Fruit fly (Drosophila melanogaster): ENCODE measurements around the gene Snmp1.

Snmp1 gene

DNA sequence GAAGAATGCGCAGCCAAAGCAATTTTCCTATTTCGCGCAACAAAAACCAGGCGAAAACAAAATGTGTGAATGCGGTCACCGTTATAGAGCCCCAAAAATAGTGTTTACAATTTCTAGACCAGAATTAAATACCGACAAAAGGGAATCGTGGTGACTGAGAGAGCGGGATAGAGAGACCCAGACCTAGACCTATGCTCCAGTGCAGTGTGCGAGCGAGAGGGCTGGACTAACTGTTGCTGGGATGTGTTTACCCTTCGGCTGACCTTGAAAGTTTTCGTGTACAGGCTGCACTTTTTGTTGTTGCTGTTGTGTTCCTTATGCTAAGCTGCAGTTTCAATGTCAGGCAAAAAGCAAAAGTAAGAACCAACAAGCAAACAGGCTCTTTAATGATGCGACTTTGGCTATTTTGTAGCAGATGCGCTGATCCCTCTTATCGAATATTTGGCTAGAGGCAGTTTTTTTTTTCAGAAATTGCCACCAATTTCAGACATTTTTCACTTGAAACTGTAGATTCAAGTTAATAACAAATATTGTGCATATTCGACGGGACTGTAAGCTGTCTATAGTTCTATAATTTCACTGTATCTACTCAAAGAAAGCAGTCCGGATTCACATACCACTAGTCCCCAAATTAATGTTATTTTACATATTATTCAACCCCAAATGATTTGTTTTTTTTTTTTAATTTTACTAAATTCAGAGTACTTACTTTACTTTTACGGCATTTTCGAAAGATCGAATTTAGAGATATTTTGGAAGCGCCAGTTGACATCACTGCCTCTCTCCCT is 18.8 kb upstream of the Snmp1 start:
- no peak for TF ChIP-seq Hnf4 (GFP tag; optimal IDR thresholded peaks at IDR 0.05)
- TF ChIP-seq woc (GFP tag; optimal IDR thresholded peaks at IDR 0.05), result peak; percentile 89
- peak; percentile 32 for TF ChIP-seq sv (GFP tag; optimal IDR thresholded peaks at IDR 0.05)
- no peak for TF ChIP-seq Vsx2 (GFP tag; optimal IDR thresholded peaks at IDR 0.05; ENCODE audit: partially characterized antibody)
- no peak for TF ChIP-seq GATAd (GFP tag; optimal IDR thresholded peaks at IDR 0.05)
- no peak for TF ChIP-seq Hr83 (GFP tag; optimal IDR thresholded peaks at IDR 0.05; ENCODE audit: poor library complexity, severe bottlenecking)
- TF ChIP-seq h (GFP tag; optimal IDR thresholded peaks at IDR 0.05), result peak; percentile 64
- TF ChIP-seq CG9705 (GFP tag; optimal IDR thresholded peaks at IDR 0.05), result peak; percentile 18
- no peak for TF ChIP-seq CG32264 (GFP tag; optimal IDR thresholded peaks at IDR 0.05)
- no peak for TF ChIP-seq brk (GFP tag; optimal IDR thresholded peaks at IDR 0.05)
- peak in 1 of 2 experiments; percentile 50 for TF ChIP-seq foxo (GFP tag; optimal IDR thresholded peaks at IDR 0.05)
- peak; percentile 55 for TF ChIP-seq fru (GFP tag; optimal IDR thresholded peaks at IDR 0.05)
- TF ChIP-seq Hr78 (GFP tag; optimal IDR thresholded peaks at IDR 0.05), result no peak
- TF ChIP-seq CrebA (GFP tag; optimal IDR thresholded peaks at IDR 0.05; ENCODE audit: borderline replicate concordance), result no peak
- TF ChIP-seq HLH106 (tag; optimal IDR thresholded peaks at IDR 0.05), result peak; percentile 24
- TF ChIP-seq Myc (optimal IDR thresholded peaks at IDR 0.05), result peak; percentile 97
- TF ChIP-seq ey (GFP tag; optimal IDR thresholded peaks at IDR 0.05), result peak; percentile 59
- no peak for TF ChIP-seq Dif (GFP tag; optimal IDR thresholded peaks at IDR 0.05; ENCODE audit: partially characterized antibody)
- no peak for TF ChIP-seq dl (GFP tag; optimal IDR thresholded peaks at IDR 0.05; ENCODE audit: insufficient read depth in 1 of 2, partially characterized antibody in 2 of 2)
- TF ChIP-seq Abd-B (GFP tag; optimal IDR thresholded peaks at IDR 0.05), result no peak
- peak; percentile 31 for TF ChIP-seq rgr (GFP tag; optimal IDR thresholded peaks at IDR 0.05)
- TF ChIP-seq OdsH (GFP tag; optimal IDR thresholded peaks at IDR 0.05), result peak; percentile 36
- no peak for TF ChIP-seq Dfd (GFP tag; optimal IDR thresholded peaks at IDR 0.05)
- TF ChIP-seq lola (GFP tag; optimal IDR thresholded peaks at IDR 0.05), result no peak
- TF ChIP-seq Sp1 (GFP tag; optimal IDR thresholded peaks at IDR 0.05), result peak; percentile 43
- TF ChIP-seq psq (GFP tag; optimal IDR thresholded peaks at IDR 0.05), result peak; percentile 64
- TF ChIP-seq tai (GFP tag; optimal IDR thresholded peaks at IDR 0.05), result no peak
- TF ChIP-seq N (GFP tag; optimal IDR thresholded peaks at IDR 0.05), result no peak
- TF ChIP-seq usp (GFP tag; optimal IDR thresholded peaks at IDR 0.05), result no peak
- TF ChIP-seq jim (GFP tag; optimal IDR thresholded peaks at IDR 0.05), result no peak
- TF ChIP-seq pan (optimal IDR thresholded peaks at IDR 0.05), result no peak
- peak; percentile 8 for TF ChIP-seq dmrt93B (GFP tag; optimal IDR thresholded peaks at IDR 0.05)
- TF ChIP-seq br (GFP tag; optimal IDR thresholded peaks at IDR 0.05), result peak; percentile 39
- TF ChIP-seq dsf (GFP tag; optimal IDR thresholded peaks at IDR 0.05; ENCODE audit: borderline replicate concordance), result no peak
- TF ChIP-seq sage (GFP tag; optimal IDR thresholded peaks at IDR 0.05), result no peak
- TF ChIP-seq Jra (GFP tag; optimal IDR thresholded peaks at IDR 0.05), result no peak
- no peak for TF ChIP-seq Rel (GFP tag; optimal IDR thresholded peaks at IDR 0.05)
- TF ChIP-seq Rel (tag; optimal IDR thresholded peaks at IDR 0.05), result no peak
- TF ChIP-seq Mio (GFP tag; optimal IDR thresholded peaks at IDR 0.05), result no peak

DNA sequence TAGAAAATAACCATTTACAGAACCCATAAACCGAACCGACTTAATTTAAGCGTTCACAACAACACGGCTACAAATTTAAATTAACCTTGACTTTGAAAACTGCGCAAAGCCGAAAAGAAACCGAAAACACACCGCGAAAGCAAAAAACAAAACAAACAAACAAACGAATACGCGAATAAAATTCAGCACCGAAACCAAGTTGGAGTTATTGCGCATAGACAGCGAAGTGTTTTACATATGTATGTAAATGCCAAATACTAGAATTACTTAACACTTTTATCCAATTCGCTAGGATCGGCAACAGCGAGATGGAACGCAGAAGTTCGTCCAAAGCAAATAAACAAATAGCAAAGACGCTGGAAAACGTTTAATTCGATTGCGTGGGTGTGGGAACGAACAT is 17.6 kb upstream of the Snmp1 start:
- TF ChIP-seq CrebA (GFP tag; optimal IDR thresholded peaks at IDR 0.05; ENCODE audit: borderline replicate concordance), result no peak
- no peak for TF ChIP-seq OdsH (GFP tag; optimal IDR thresholded peaks at IDR 0.05)
- no peak for TF ChIP-seq jim (GFP tag; optimal IDR thresholded peaks at IDR 0.05)
- TF ChIP-seq dmrt93B (GFP tag; optimal IDR thresholded peaks at IDR 0.05), result no peak
- TF ChIP-seq Hr78 (GFP tag; optimal IDR thresholded peaks at IDR 0.05), result no peak
- TF ChIP-seq Rel (GFP tag; optimal IDR thresholded peaks at IDR 0.05), result no peak
- TF ChIP-seq Rel (tag; optimal IDR thresholded peaks at IDR 0.05), result no peak
- TF ChIP-seq GATAd (GFP tag; optimal IDR thresholded peaks at IDR 0.05), result no peak
- TF ChIP-seq sv (GFP tag; optimal IDR thresholded peaks at IDR 0.05), result no peak
- no peak for TF ChIP-seq Hnf4 (GFP tag; optimal IDR thresholded peaks at IDR 0.05)
- no peak for TF ChIP-seq Mio (GFP tag; optimal IDR thresholded peaks at IDR 0.05)
- no peak for TF ChIP-seq rgr (GFP tag; optimal IDR thresholded peaks at IDR 0.05)
- no peak for TF ChIP-seq HLH106 (tag; optimal IDR thresholded peaks at IDR 0.05)
